Fruit fly (Drosophila melanogaster) whole organism, embryonic: ENCODE data around the gene ph-d.

Experiments
- Blimp-1 ChIP-seq: fragments of 200-800 bp; sonication (Bioruptor generic); optimal IDR thresholded peaks from 3 replicates; lab custom pipeline; 2018; ENCODE audit warnings: missing biosample characterization, missing genetic modification characterization, mild to moderate bottlenecking, moderate library complexity, missing genetic modification reagents
- CG10267 ChIP-seq: fragments of 200-800 bp; sonication (Bioruptor generic); optimal IDR thresholded peaks from 2 replicates; lab custom pipeline; 2018; ENCODE audit warnings: missing biosample characterization, mild to moderate bottlenecking, missing genetic modification characterization, moderate library complexity
- CG10274 ChIP-seq: fragments of 200-800 bp; sonication (Bioruptor generic); optimal IDR thresholded peaks from 3 replicates; lab custom pipeline; 2017; ENCODE audit warnings: missing biosample characterization, mild to moderate bottlenecking, missing genetic modification characterization
- CG12071 ChIP-seq: fragments of 200-800 bp; sonication (Bioruptor generic); optimal IDR thresholded peaks from 3 replicates; lab custom pipeline; 2018; ENCODE audit warnings: missing biosample characterization, mild to moderate bottlenecking, missing genetic modification characterization
- CG1647 ChIP-seq: fragments of 200-800 bp; sonication (Bioruptor generic); optimal IDR thresholded peaks from 3 replicates; lab custom pipeline; 2016; ENCODE audit warnings: missing biosample characterization, missing genetic modification characterization
- CG17829 ChIP-seq: fragments of 200-800 bp; optimal IDR thresholded peaks from 2 replicates; lab custom pipeline; 2019; ENCODE audit warnings: missing biosample characterization, mild to moderate bottlenecking, missing genetic modification characterization, moderate library complexity
- CG2120 ChIP-seq: fragments of 200-800 bp; sonication (Bioruptor generic); optimal IDR thresholded peaks from 3 replicates; lab custom pipeline; 2016; ENCODE audit warnings: missing biosample characterization, missing genetic modification characterization
- CG2678 ChIP-seq: fragments of 200-800 bp; sonication (Bioruptor generic); optimal IDR thresholded peaks from 3 replicates; lab custom pipeline; 2019; ENCODE audit warnings: missing biosample characterization, mild to moderate bottlenecking, missing genetic modification characterization, moderate library complexity
- CG3726 ChIP-seq: fragments of 200-800 bp; sonication (Bioruptor generic); IDR thresholded peaks from 3 replicates; pipeline ENCODE4, ENCODE4 v1.3.6; 2022; ENCODE audit warnings: missing biosample characterization, missing genetic modification characterization
- CG4707 ChIP-seq: fragments of 200-800 bp; sonication (Bioruptor generic); optimal IDR thresholded peaks from 2 replicates; lab custom pipeline; 2018; ENCODE audit warnings: missing biosample characterization, mild to moderate bottlenecking, missing genetic modification characterization, moderate library complexity
- CG6654 ChIP-seq: fragments of 200-800 bp; sonication (Bioruptor generic); optimal IDR thresholded peaks from 2 replicates; lab custom pipeline; 2017; ENCODE audit warnings: missing biosample characterization, mild to moderate bottlenecking, missing genetic modification characterization
- CG6765 ChIP-seq: fragments of 200-800 bp; sonication (Bioruptor generic); optimal IDR thresholded peaks from 3 replicates; lab custom pipeline; 2017; ENCODE audit warnings: missing biosample characterization, mild to moderate bottlenecking, missing genetic modification characterization
- CG6813 ChIP-seq: fragments of 200-800 bp; sonication (Bioruptor generic); optimal IDR thresholded peaks from 2 replicates; lab custom pipeline; 2017; ENCODE audit warnings: missing biosample characterization, missing genetic modification characterization, mild to moderate bottlenecking, moderate library complexity, missing genetic modification reagents
- CG7357 ChIP-seq: fragments of 200-800 bp; sonication (Bioruptor generic); IDR thresholded peaks from 3 replicates; pipeline ENCODE4 v1.3.6; 2022; ENCODE audit warnings: missing biosample characterization, missing genetic modification characterization
- CG7372 ChIP-seq: fragments of 200-800 bp; sonication (Bioruptor generic); IDR thresholded peaks from 2 replicates; pipeline ENCODE4 v1.3.6; 2022; ENCODE audit warnings: missing biosample characterization, missing genetic modification characterization
- CG7745 ChIP-seq: fragments of 200-800 bp; sonication (Bioruptor generic); optimal IDR thresholded peaks from 2 replicates; lab custom pipeline; 2018; ENCODE audit warnings: missing biosample characterization, mild to moderate bottlenecking, missing genetic modification characterization, moderate library complexity
- CG8765 ChIP-seq: fragments of 200-800 bp; sonication (Bioruptor generic); IDR thresholded peaks from 2 replicates; pipeline ENCODE4 v1.3.6; 2022; ENCODE audit warnings: missing biosample characterization, missing genetic modification characterization
- CG9727 ChIP-seq: fragments of 200-800 bp; sonication (Bioruptor generic); optimal IDR thresholded peaks from 3 replicates; lab custom pipeline; 2017; ENCODE audit warnings: missing biosample characterization, mild to moderate bottlenecking, missing genetic modification characterization
- Camta ChIP-seq: fragments of 200-800 bp; sonication (Bioruptor generic); optimal IDR thresholded peaks from 2 replicates; lab custom pipeline; 2016; ENCODE audit warnings: missing biosample characterization, missing genetic modification characterization
- Dek ChIP-seq: fragments of 200-800 bp; sonication (Bioruptor generic); optimal IDR thresholded peaks from 3 replicates; lab custom pipeline; 2019; ENCODE audit warnings: missing biosample characterization, mild to moderate bottlenecking, missing genetic modification characterization, moderate library complexity
- Dll ChIP-seq: fragments of 200-800 bp; sonication (Bioruptor generic); IDR thresholded peaks from 4 replicates; pipeline ENCODE4 v1.3.6; 2022; ENCODE audit warnings: missing biosample characterization, missing genetic modification characterization; ENCODE audit not compliant: partially characterized antibody
- Doc2 ChIP-seq: fragments of 200-800 bp; sonication (Bioruptor generic); IDR thresholded peaks from 2 replicates; pipeline ENCODE4 v1.3.6; 2022; ENCODE audit warnings: missing biosample characterization, missing genetic modification characterization
- E2f1 ChIP-seq: fragments of 200-800 bp; sonication (Bioruptor generic); IDR thresholded peaks from 2 replicates; pipeline ENCODE4 v1.3.6; 2022; ENCODE audit warnings: missing biosample characterization, missing genetic modification characterization
- Ets65A ChIP-seq: fragments of 200-800 bp; sonication (Bioruptor generic); peaks from one replicate; lab custom pipeline; 2016; ENCODE audit warnings: missing biosample characterization, missing genetic modification characterization
- H2.0 ChIP-seq: fragments of 200-800 bp; sonication (Bioruptor generic); IDR thresholded peaks from 2 replicates; pipeline ENCODE4 v1.3.6; 2022; ENCODE audit warnings: missing biosample characterization, missing genetic modification characterization
- Mrtf ChIP-seq: fragments of 200-800 bp; sonication (Bioruptor generic); IDR thresholded peaks from 3 replicates; pipeline ENCODE4 v1.3.6; 2022; ENCODE audit warnings: missing biosample characterization, missing genetic modification characterization
- Poxn ChIP-seq: fragments of 200-800 bp; sonication (Bioruptor generic); IDR thresholded peaks from 2 replicates; pipeline ENCODE4 v1.3.6; 2022; ENCODE audit warnings: missing biosample characterization, missing genetic modification characterization
- Sin3A ChIP-seq: fragments of >200 bp; optimal IDR thresholded peaks from 2 replicates; lab custom pipeline; 2018
- Sox102F ChIP-seq: fragments of 200-800 bp; sonication (Bioruptor generic); optimal IDR thresholded peaks from 2 replicates; lab custom pipeline; 2018; ENCODE audit warnings: missing biosample characterization, mild to moderate bottlenecking, missing genetic modification characterization, moderate library complexity
- ac ChIP-seq: fragments of 200-800 bp; sonication (Bioruptor generic); optimal IDR thresholded peaks from 3 replicates; lab custom pipeline; 2017; ENCODE audit warnings: missing biosample characterization, mild to moderate bottlenecking, missing genetic modification characterization
- bcd ChIP-seq: fragments of 200-800 bp; sonication (Bioruptor generic); optimal IDR thresholded peaks from 2 replicates; lab custom pipeline; 2017; ENCODE audit warnings: missing biosample characterization, mild to moderate bottlenecking, missing genetic modification characterization
- chn ChIP-seq: fragments of 200-800 bp; sonication (Bioruptor generic); optimal IDR thresholded peaks from 2 replicates; lab custom pipeline; 2016; ENCODE audit warnings: missing biosample characterization, missing genetic modification characterization
- ci ChIP-seq: fragments of 200-800 bp; sonication (Bioruptor generic); IDR thresholded peaks from 3 replicates; pipeline ENCODE4 v1.3.6; 2022; ENCODE audit warnings: missing biosample characterization, missing genetic modification characterization
- corto ChIP-seq: fragments of 200-800 bp; sonication (Bioruptor generic); optimal IDR thresholded peaks from 2 replicates; lab custom pipeline; 2016; ENCODE audit warnings: missing biosample characterization, mild to moderate bottlenecking, missing genetic modification characterization, moderate library complexity
- disco-r ChIP-seq: fragments of 200-800 bp; sonication (Bioruptor generic); optimal IDR thresholded peaks from 2 replicates; lab custom pipeline; 2016; ENCODE audit warnings: missing biosample characterization, missing genetic modification characterization
- dm ChIP-seq: fragments of 200-800 bp; sonication (Bioruptor generic); optimal IDR thresholded peaks from 3 replicates; lab custom pipeline; 2016; ENCODE audit warnings: missing biosample characterization, missing genetic modification characterization
- dpn ChIP-seq, 2 experiments: fragments of 200-800 bp; sonication (Bioruptor generic); optimal IDR thresholded peaks; 3 replicates each; lab custom pipeline; 2016; ENCODE audit warnings: missing biosample characterization in 2 of 2, missing genetic modification characterization in 2 of 2
- dysf ChIP-seq: fragments of 200-800 bp; sonication (Bioruptor generic); IDR thresholded peaks from 3 replicates; pipeline ENCODE4 v1.3.6; 2022; ENCODE audit warnings: missing biosample characterization, missing genetic modification characterization
- ewg ChIP-seq: fragments of 200-800 bp; sonication (Bioruptor generic); optimal IDR thresholded peaks from 3 replicates; lab custom pipeline; 2017; ENCODE audit warnings: mild to moderate bottlenecking, missing biosample characterization, missing genetic modification reagents, missing genetic modification characterization
- gcm ChIP-seq: fragments of 200-800 bp; sonication (Bioruptor generic); optimal IDR thresholded peaks from 2 replicates; lab custom pipeline; 2019; ENCODE audit warnings: missing biosample characterization, mild to moderate bottlenecking, missing genetic modification characterization, moderate library complexity
- gfzf ChIP-seq: fragments of 200-800 bp; sonication (Bioruptor generic); optimal IDR thresholded peaks from 2 replicates; lab custom pipeline; 2016; ENCODE audit warnings: missing biosample characterization, mild to moderate bottlenecking, missing genetic modification characterization, moderate library complexity
- jing ChIP-seq: fragments of 200-800 bp; sonication (Bioruptor generic); optimal IDR thresholded peaks from 2 replicates; lab custom pipeline; 2018; ENCODE audit warnings: missing biosample characterization, mild to moderate bottlenecking, missing genetic modification characterization
- lab ChIP-seq: fragments of 200-800 bp; sonication (Bioruptor generic); optimal IDR thresholded peaks from 3 replicates; lab custom pipeline; 2017; ENCODE audit warnings: missing biosample characterization, missing genetic modification characterization, mild to moderate bottlenecking, moderate library complexity, missing genetic modification reagents
- lbe ChIP-seq: fragments of 200-800 bp; sonication (Bioruptor generic); optimal IDR thresholded peaks from 2 replicates; lab custom pipeline; 2016; ENCODE audit warnings: missing biosample characterization, mild to moderate bottlenecking, missing genetic modification characterization
- run ChIP-seq: fragments of 200-800 bp; sonication (Bioruptor generic); optimal IDR thresholded peaks from 3 replicates; lab custom pipeline; 2018; ENCODE audit warnings: missing biosample characterization, mild to moderate bottlenecking, missing genetic modification characterization
- sd ChIP-seq: fragments of 200-800 bp; sonication (Bioruptor generic); optimal IDR thresholded peaks from 3 replicates; lab custom pipeline; 2018; ENCODE audit warnings: missing biosample characterization, mild to moderate bottlenecking, missing genetic modification characterization, moderate library complexity
- seq ChIP-seq: fragments of 200-800 bp; sonication (Bioruptor generic); IDR thresholded peaks from 2 replicates; pipeline ENCODE4 v1.3.6; 2022; ENCODE audit warnings: missing biosample characterization, missing genetic modification characterization
- twi ChIP-seq: fragments of 200-800 bp; optimal IDR thresholded peaks from 2 replicates; lab custom pipeline; 2019; ENCODE audit warnings: missing biosample characterization, mild to moderate bottlenecking, missing genetic modification characterization, moderate library complexity
- vnd ChIP-seq: fragments of 200-800 bp; sonication (Bioruptor generic); IDR thresholded peaks from 3 replicates; pipeline ENCODE4 v1.3.6; 2022; ENCODE audit warnings: missing biosample characterization, missing genetic modification characterization; ENCODE audit not compliant: partially characterized antibody

Gene ph-d

DNA sequence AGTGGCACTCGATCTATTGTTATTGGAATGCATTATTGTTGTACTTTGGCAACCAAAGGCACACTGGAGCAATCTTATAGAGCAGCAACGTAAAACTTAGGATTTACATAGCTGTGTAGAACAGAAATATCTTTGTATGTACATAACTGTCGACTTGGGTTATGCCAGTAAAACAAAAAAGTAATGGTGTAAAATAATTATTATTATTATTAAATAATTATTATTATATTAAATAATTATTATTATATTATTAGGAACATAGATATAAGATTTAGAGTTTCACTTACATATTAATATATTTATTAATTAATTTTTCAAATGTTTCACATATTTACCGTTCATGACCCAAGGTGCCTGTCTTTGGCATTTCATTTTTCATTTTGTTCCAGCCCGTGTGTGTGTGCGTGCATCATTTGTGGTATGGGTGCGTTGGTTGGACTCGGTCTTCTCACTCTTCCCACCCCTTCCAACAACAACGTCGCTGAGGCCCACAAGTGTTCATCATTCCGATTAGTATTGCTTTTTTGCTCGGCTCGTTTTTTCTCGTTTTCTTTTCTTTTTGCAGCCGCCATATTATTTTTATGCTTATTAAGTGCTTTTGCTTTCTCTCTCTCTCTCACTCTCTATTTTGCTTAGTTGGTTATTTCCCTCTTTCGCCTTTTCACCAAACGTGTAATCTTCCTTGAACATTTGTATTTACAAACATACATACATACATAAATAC, 1.0 kb upstream of the ph-d start (continued):
- TF ChIP-seq CG3726 (GFP tag; lab: Robert Waterston, UW) (peak; percentile 90), gcm (GFP tag; lab: Kevin White, UChicago) (peak; percentile 98), Poxn (GFP tag; lab: Robert Waterston, UW) (peak; percentile 78), jing (GFP tag; lab: Kevin White, UChicago) (peak; percentile 87), CG6813 (GFP tag; lab: Kevin White, UChicago) (peak; percentile 98), dpn (GFP tag; optimal IDR thresholded peaks at IDR 0.05; lab: Kevin White, UChicago) (peak; percentile 79 to 95), Dek (tag; lab: Kevin White, UChicago) (peak; percentile 96), Blimp-1 (GFP tag; lab: Kevin White, UChicago) (peak; percentile 95), dysf (GFP tag; lab: Robert Waterston, UW) (peak; percentile 96), ac (GFP tag; lab: Kevin White, UChicago) (peak; percentile 94), CG4707 (peak; percentile 83), Ets65A (GFP tag; lab: Kevin White, UChicago) (peak; percentile 94), H2.0 (GFP tag; lab: Robert Waterston, UW) (peak; percentile 85), chn (GFP tag; lab: Kevin White, UChicago) (peak; percentile 84), dm (GFP tag; lab: Kevin White, UChicago) (peak; percentile 16), bcd (peak; percentile 97), CG17829 (tag; lab: Kevin White, UChicago) (peak; percentile 98), seq (peak; percentile 84), CG10274 (peak; percentile 82), Camta (GFP tag; lab: Kevin White, UChicago) (peak; percentile 76), CG6654 (GFP tag; lab: Kevin White, UChicago) (peak; percentile 92), ci (peak; percentile 88), run (tag; lab: Kevin White, UChicago) (peak; percentile 95), CG7357 (GFP tag; lab: Robert Waterston, UW) (peak; percentile 90), CG2120 (GFP tag; lab: Kevin White, UChicago) (peak; percentile 86), CG9727 (GFP tag; lab: Kevin White, UChicago) (peak; percentile 99), CG7745 (tag; lab: Kevin White, UChicago) (peak; percentile 8), CG7372 (GFP tag; lab: Robert Waterston, UW) (peak; percentile 94), Mrtf (GFP tag; lab: Robert Waterston, UW) (peak; percentile 86), vnd (GFP tag; lab: Robert Waterston, UW) (peak; percentile 53; the same call in 2 of the 3 replicates), CG1647 (GFP tag; lab: Kevin White, UChicago) (peak; percentile 60), sd (tag; lab: Kevin White, UChicago) (peak; percentile 89), gfzf (GFP tag; lab: Kevin White, UChicago) (no peak), CG2678 (tag; lab: Kevin White, UChicago) (peak; percentile 99), CG12071 (peak; percentile 83), Dll (GFP tag; lab: Robert Waterston, UW) (no peak), Sox102F (GFP tag; lab: Kevin White, UChicago) (peak; percentile 97), E2f1 (GFP tag; lab: Robert Waterston, UW) (peak; percentile 91), Doc2 (GFP tag; lab: Robert Waterston, UW) (peak; percentile 67; the same call in 1 of the 2 replicates), CG10267 (tag; lab: Kevin White, UChicago) (peak; percentile 96), lab (GFP tag; lab: Kevin White, UChicago) (peak; percentile 97), lbe (GFP tag; lab: Kevin White, UChicago) (peak; percentile 63), CG6765 (peak; percentile 97), twi (tag; lab: Kevin White, UChicago) (peak; percentile 88), ewg (GFP tag; lab: Kevin White, UChicago) (peak; percentile 94), CG8765 (GFP tag; lab: Robert Waterston, UW) (peak; percentile 85), corto (GFP tag; lab: Kevin White, UChicago) (peak; percentile 81), disco-r (GFP tag; lab: Kevin White, UChicago) (peak; percentile 45), Sin3A (lab: Kevin White, UChicago) (no peak)
